Fruit fly (Drosophila melanogaster) Kc167 (cell line): Measurements from ENCODE around the gene CG4325.

Experiments used
- Myc ChIP-seq: fragments of >200 bp; optimal IDR thresholded peaks from 2 replicates; lab custom pipeline; 2017; ENCODE audit warnings: missing external identifiers
- h ChIP-seq: fragments of >200 bp; optimal IDR thresholded peaks from 3 replicates; lab custom pipeline; 2018; ENCODE audit warnings: missing external identifiers
- insv ChIP-seq: fragments of >200 bp; optimal IDR thresholded peaks from 3 replicates; lab custom pipeline; 2018; ENCODE audit warnings: missing external identifiers
- psq ChIP-seq: fragments of >200 bp; optimal IDR thresholded peaks from 2 replicates; lab custom pipeline; 2017; ENCODE audit warnings: missing external identifiers

DNA sequence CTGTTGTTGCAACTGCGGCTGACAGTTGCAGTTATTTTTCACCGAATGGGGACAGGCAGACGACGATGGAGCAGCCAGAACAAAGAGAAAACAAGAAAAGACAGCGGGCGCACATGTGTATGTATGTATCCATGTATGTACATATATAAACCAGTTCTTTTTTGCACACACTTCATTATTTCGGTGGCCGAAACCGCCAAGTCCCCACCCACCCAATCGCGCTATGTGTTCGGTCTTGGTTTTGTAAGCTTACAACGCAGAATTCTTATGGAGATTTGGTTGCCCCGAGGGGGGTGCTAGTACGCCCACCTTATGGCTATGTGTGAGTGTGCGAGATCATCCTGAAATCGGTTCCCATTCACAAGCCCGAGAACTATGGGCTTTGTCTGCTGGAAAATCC lies 12.3 kb downstream of the CG4325 start:
- no peak for TF ChIP-seq insv
- TF ChIP-seq Myc = no peak
- TF ChIP-seq psq (lab: Kevin White, UChicago) = no peak
- no peak for TF ChIP-seq h (lab: Kevin White, UChicago)
